Worm (Caenorhabditis elegans) whole organism, young adult: ENCODE measurements around the gene C35D10.8.

Source experiments
- B0019.2 ChIP-seq: fragments of 200-800 bp; sonication (Bioruptor generic); conservative IDR thresholded peaks from 2 replicates; pipeline ENCODE4 v1.3.6; 2022; ENCODE audit warnings: missing genetic modification reagents, missing genetic modification characterization, missing compliant biosample characterization
- B0035.1 ChIP-seq: sonication (generic microtip); optimal IDR thresholded peaks from 2 replicates; lab custom pipeline; 2016; ENCODE audit warnings: missing genetic modification characterization, mild to moderate bottlenecking, missing compliant biosample characterization, missing genotype, missing genetic modification reagents
- B0261.1 ChIP-seq: sonication (generic microtip); optimal IDR thresholded peaks from 2 replicates; lab custom pipeline; 2016; ENCODE audit warnings: mild to moderate bottlenecking, missing genetic modification characterization, moderate library complexity, missing compliant biosample characterization
- C06A6.2 ChIP-seq: fragments of 200-800 bp; sonication (Bioruptor generic); conservative IDR thresholded peaks from 2 replicates; pipeline ENCODE4 v1.3.6; 2022; ENCODE audit warnings: missing genetic modification characterization, missing compliant biosample characterization
- C17E4.6 ChIP-seq: fragments of 200-800 bp; sonication (Bioruptor generic); IDR thresholded peaks from 2 replicates; pipeline ENCODE4 v1.3.6; 2022; ENCODE audit warnings: missing genetic modification reagents, missing genetic modification characterization, missing compliant biosample characterization
- F57A8.1 ChIP-seq: fragments of 200-800 bp; sonication (Bioruptor generic); optimal IDR thresholded peaks from 2 replicates; lab custom pipeline; 2018; ENCODE audit warnings: mild to moderate bottlenecking, missing genetic modification characterization, moderate library complexity, missing compliant biosample characterization
- K11D2.4 ChIP-seq: fragments of 200-800 bp; sonication (Bioruptor generic); IDR thresholded peaks from 2 replicates; pipeline ENCODE4 v1.3.6; 2022; ENCODE audit warnings: missing genetic modification reagents, missing genetic modification characterization, missing compliant biosample characterization
- T26A5.8 ChIP-seq: sonication (generic microtip); optimal IDR thresholded peaks from 2 replicates; lab custom pipeline; 2016; ENCODE audit warnings: missing genetic modification characterization, missing compliant biosample characterization
- Y53F4B.3 ChIP-seq: fragments of 200-800 bp; sonication (Bioruptor generic); IDR thresholded peaks from 2 replicates; pipeline ENCODE4 v1.3.6; 2022; ENCODE audit warnings: missing genetic modification reagents, missing genetic modification characterization, missing compliant biosample characterization
- akir-1 ChIP-seq: fragments of 200-800 bp; sonication (Bioruptor generic); optimal IDR thresholded peaks from 2 replicates; lab custom pipeline; 2018; ENCODE audit warnings: mild to moderate bottlenecking, missing genetic modification characterization, moderate library complexity, missing compliant biosample characterization
- ama-1 ChIP-seq, 3 experiments: fragments of 150-350 bp in 1 of 3; sonication (generic microtip) in 2 of 3; optimal IDR thresholded peaks; 2 replicates each; lab custom pipeline; 2014 to 2018; ENCODE audit warnings: missing biosample characterization in 2 of 3, missing genetic modification characterization in 2 of 3, missing genetic modification reagents in 2 of 3
- aptf-3 ChIP-seq: fragments of 200-800 bp; sonication (Bioruptor generic); IDR thresholded peaks from 2 replicates; pipeline ENCODE4 v1.3.6; 2022; ENCODE audit warnings: missing genetic modification characterization, missing compliant biosample characterization
- athp-1 ChIP-seq: sonication (generic microtip); optimal IDR thresholded peaks from 2 replicates; lab custom pipeline; 2017; ENCODE audit warnings: mild to moderate bottlenecking, missing genetic modification characterization, missing compliant biosample characterization
- bed-1 ChIP-seq: fragments of 200-800 bp; sonication (Bioruptor generic); IDR thresholded peaks from 2 replicates; pipeline ENCODE4 v1.3.6; 2022; ENCODE audit warnings: missing genetic modification reagents, missing genetic modification characterization, missing compliant biosample characterization
- bed-2 ChIP-seq: fragments of 200-800 bp; sonication (Bioruptor generic); IDR thresholded peaks from 2 replicates; pipeline ENCODE4 v1.3.6; 2022; ENCODE audit warnings: missing genetic modification reagents, missing genetic modification characterization, missing compliant biosample characterization
- ceh-27 ChIP-seq: fragments of 200-800 bp; sonication (Bioruptor generic); optimal IDR thresholded peaks from 2 replicates; lab custom pipeline; 2018; ENCODE audit warnings: mild to moderate bottlenecking, missing genetic modification characterization, moderate library complexity, missing compliant biosample characterization
- ceh-40 ChIP-seq: fragments of 200-800 bp; sonication (Bioruptor generic); IDR thresholded peaks from 2 replicates; pipeline ENCODE4 v1.3.6; 2022; ENCODE audit warnings: missing genetic modification characterization, missing compliant biosample characterization
- ceh-91 ChIP-seq: fragments of 200-800 bp; sonication (Bioruptor generic); IDR thresholded peaks from 2 replicates; pipeline ENCODE4 v1.3.6; 2022; ENCODE audit warnings: missing genetic modification reagents, missing genetic modification characterization, missing compliant biosample characterization
- efl-1 ChIP-seq: fragments of 150-350 bp; optimal IDR thresholded peaks from 2 replicates; lab custom pipeline; 2014; ENCODE audit warnings: missing biosample characterization, missing genetic modification reagents, missing genetic modification characterization
- egl-44 ChIP-seq: fragments of 200-800 bp; sonication (Bioruptor generic); IDR thresholded peaks from 2 replicates; pipeline ENCODE4 v1.3.6; 2022; ENCODE audit warnings: missing genetic modification reagents, missing genetic modification characterization, missing compliant biosample characterization
- egrh-3 ChIP-seq: fragments of 200-800 bp; sonication (Bioruptor generic); IDR thresholded peaks from 2 replicates; pipeline ENCODE4 v1.3.6; 2022; ENCODE audit warnings: missing genetic modification reagents, missing genetic modification characterization, missing compliant biosample characterization
- gei-17 ChIP-seq: fragments of 200-800 bp; sonication (Bioruptor generic); optimal IDR thresholded peaks from 2 replicates; lab custom pipeline; 2018; ENCODE audit warnings: mild to moderate bottlenecking, missing genetic modification characterization, missing compliant biosample characterization
- hlh-12 ChIP-seq: sonication (generic microtip); optimal IDR thresholded peaks from 2 replicates; lab custom pipeline; 2016; ENCODE audit warnings: missing genetic modification characterization, missing compliant biosample characterization
- hlh-26 ChIP-seq: fragments of 200-800 bp; sonication (Bioruptor generic); conservative IDR thresholded peaks from 2 replicates; pipeline ENCODE4 v1.3.6; 2022; ENCODE audit warnings: missing genetic modification reagents, missing genetic modification characterization, missing compliant biosample characterization
- hmg-1.2 ChIP-seq: fragments of 200-800 bp; sonication (Bioruptor generic); IDR thresholded peaks from 2 replicates; pipeline ENCODE4 v1.3.6; 2022; ENCODE audit warnings: missing genetic modification reagents, missing genetic modification characterization, missing compliant biosample characterization
- hmg-20 ChIP-seq: fragments of 200-800 bp; sonication (Bioruptor generic); IDR thresholded peaks from 2 replicates; pipeline ENCODE4 v1.3.6; 2022; ENCODE audit warnings: missing genetic modification reagents, missing genetic modification characterization, missing compliant biosample characterization
- lin-26 ChIP-seq: fragments of 200-800 bp; sonication (Bioruptor generic); IDR thresholded peaks from 2 replicates; pipeline ENCODE4 v1.3.6; 2022; ENCODE audit warnings: missing genetic modification reagents, missing genetic modification characterization, missing compliant biosample characterization
- lin-54 ChIP-seq: fragments of 200-800 bp; sonication (Bioruptor generic); optimal IDR thresholded peaks from 2 replicates; lab custom pipeline; 2018; ENCODE audit warnings: mild to moderate bottlenecking, missing genetic modification characterization, missing compliant biosample characterization
- lir-1 ChIP-seq: fragments of 200-800 bp; sonication (Bioruptor generic); conservative IDR thresholded peaks from 2 replicates; pipeline ENCODE4 v1.3.6; 2022; ENCODE audit warnings: missing genetic modification reagents, missing genetic modification characterization, missing compliant biosample characterization
- madf-8 ChIP-seq: fragments of 200-800 bp; sonication (Bioruptor generic); conservative IDR thresholded peaks from 2 replicates; pipeline ENCODE4 v1.3.6; 2022; ENCODE audit warnings: missing genetic modification reagents, missing genetic modification characterization, missing compliant biosample characterization
- mxl-1 ChIP-seq: sonication (generic microtip); optimal IDR thresholded peaks from 2 replicates; lab custom pipeline; 2016; ENCODE audit warnings: missing genetic modification characterization, missing compliant biosample characterization
- nfya-1 ChIP-seq: sonication (generic microtip); optimal IDR thresholded peaks from 2 replicates; lab custom pipeline; 2017; ENCODE audit warnings: antibody characterized with exemption, missing compliant biosample characterization, missing genetic modification characterization, borderline replicate concordance; ENCODE audit not compliant: insufficient read depth
- nfya-2 ChIP-seq: fragments of 200-800 bp; sonication (Bioruptor generic); IDR thresholded peaks from 2 replicates; pipeline ENCODE4 v1.3.6; 2022; ENCODE audit warnings: missing genetic modification reagents, missing genetic modification characterization, missing compliant biosample characterization
- nfyb-1 ChIP-seq: fragments of 200-800 bp; sonication (Bioruptor generic); IDR thresholded peaks from 2 replicates; pipeline ENCODE4 v1.3.6; 2022; ENCODE audit warnings: missing genetic modification reagents, missing genetic modification characterization, missing compliant biosample characterization
- nhr-90 ChIP-seq: sonication (generic microtip); optimal IDR thresholded peaks from 2 replicates; lab custom pipeline; 2016; ENCODE audit warnings: missing genotype, mild to moderate bottlenecking, missing genetic modification characterization, missing compliant biosample characterization
- snpc-3.4 ChIP-seq: sonication (generic microtip); optimal IDR thresholded peaks from 2 replicates; lab custom pipeline; 2017; ENCODE audit warnings: missing genetic modification characterization, mild to moderate bottlenecking, missing compliant biosample characterization, antibody characterized with exemption, moderate library complexity, missing genotype, missing genetic modification reagents
- somi-1 ChIP-seq: fragments of 200-800 bp; sonication (Bioruptor generic); optimal IDR thresholded peaks from 2 replicates; lab custom pipeline; 2018; ENCODE audit warnings: mild to moderate bottlenecking, missing genetic modification characterization, missing compliant biosample characterization
- sptf-2 ChIP-seq: fragments of 200-800 bp; sonication (Bioruptor generic); optimal IDR thresholded peaks from 2 replicates; lab custom pipeline; 2018; ENCODE audit warnings: mild to moderate bottlenecking, missing genetic modification characterization, missing compliant biosample characterization
- tbp1 ChIP-seq: fragments of 200-800 bp; sonication (Bioruptor generic); optimal IDR thresholded peaks from 2 replicates; lab custom pipeline; 2018; ENCODE audit warnings: mild to moderate bottlenecking, missing genetic modification characterization, missing compliant biosample characterization
- tbx-9 ChIP-seq: sonication (generic microtip); optimal IDR thresholded peaks from 2 replicates; lab custom pipeline; 2016; ENCODE audit warnings: borderline replicate concordance, missing genetic modification characterization, inconsistent platforms, missing compliant biosample characterization
- tlf-1 ChIP-seq: fragments of 200-800 bp; sonication (Bioruptor generic); optimal IDR thresholded peaks from 2 replicates; lab custom pipeline; 2018; ENCODE audit warnings: mild to moderate bottlenecking, missing genetic modification characterization, missing compliant biosample characterization
- unc-62 ChIP-seq: fragments of 150-350 bp; optimal IDR thresholded peaks from 2 replicates; lab custom pipeline; 2014; ENCODE audit warnings: missing biosample characterization, missing genetic modification reagents, missing genetic modification characterization
- zim-3 ChIP-seq: sonication (generic microtip); optimal IDR thresholded peaks from 2 replicates; lab custom pipeline; 2017; ENCODE audit warnings: mild to moderate bottlenecking, missing genetic modification characterization, moderate library complexity, missing compliant biosample characterization
- ztf-26 ChIP-seq: sonication (generic microtip); optimal IDR thresholded peaks from 2 replicates; lab custom pipeline; 2017; ENCODE audit warnings: missing genetic modification characterization, missing compliant biosample characterization
- ztf-6 ChIP-seq: fragments of 200-800 bp; sonication (Bioruptor generic); IDR thresholded peaks from 2 replicates; pipeline ENCODE4 v1.3.6; 2022; ENCODE audit warnings: missing genetic modification reagents, missing genetic modification characterization, missing compliant biosample characterization

C35D10.8 gene

DNA sequence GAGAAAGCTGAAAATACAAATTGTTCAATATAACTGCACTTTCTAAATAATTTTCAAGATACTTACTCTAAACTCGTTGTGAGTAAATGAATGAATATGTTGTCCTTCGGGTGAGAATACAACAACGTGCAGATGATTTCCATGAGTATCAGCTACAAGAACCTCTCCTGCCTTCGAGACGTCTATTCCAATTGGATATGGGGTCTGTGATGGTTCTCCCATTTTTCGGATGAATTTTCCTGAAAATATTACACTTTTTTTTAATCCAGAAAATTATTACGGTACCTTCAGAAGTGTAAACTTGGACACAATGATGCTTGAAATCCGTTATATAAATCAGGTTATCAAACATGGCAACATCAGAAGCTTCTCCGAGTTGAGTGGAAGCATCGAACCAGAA lies 40.3 kb downstream of the C35D10.8 start:
- TF ChIP-seq ceh-91, result no peak
- TF ChIP-seq somi-1 (GFP tag; lab: Kevin White, UChicago), result no peak
- TF ChIP-seq hmg-1.2 (GFP tag; lab: Robert Waterston, UW), result no peak
- TF ChIP-seq madf-8 (GFP tag; lab: Robert Waterston, UW), result no peak
- no peak for TF ChIP-seq efl-1 (GFP tag; lab: Kevin White, UChicago)
- TF ChIP-seq B0019.2 (GFP tag; lab: Robert Waterston, UW), result no peak
- no peak for TF ChIP-seq nhr-90

DNA sequence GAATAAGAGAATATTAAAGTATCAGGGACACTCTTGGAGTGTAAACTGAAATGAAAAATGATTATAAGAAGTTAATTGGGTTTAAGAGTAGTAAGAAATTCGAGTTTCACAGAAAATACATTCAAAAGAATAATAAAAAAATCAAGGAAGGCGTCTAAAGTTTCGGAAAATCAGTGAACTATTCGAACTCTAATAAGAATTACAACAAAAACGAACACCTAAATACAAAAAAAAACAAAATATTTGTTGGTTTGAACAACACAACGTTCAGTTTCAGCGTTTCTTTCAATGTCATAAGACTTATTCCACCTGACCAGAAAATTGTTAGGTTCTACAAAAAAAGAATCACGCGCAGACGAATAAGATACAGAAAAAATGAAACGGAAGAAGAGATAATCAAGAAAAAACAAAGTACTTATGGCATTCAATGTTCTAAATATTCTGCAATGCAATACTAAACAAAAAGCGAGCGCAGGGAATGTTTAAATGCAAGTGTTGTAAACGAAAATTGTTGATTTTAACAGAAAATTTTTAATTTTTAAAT lies 44.1 kb downstream of the C35D10.8 start, which contains the start of gene nhl-2:
Gene nhl-2, minus strand, starts transcription at position 51 of the 544 bp plus-strand sequence.
- no peak for TF ChIP-seq T26A5.8 (tag; lab: Kevin White, UChicago)
- TF ChIP-seq ztf-26, result no peak
- no peak for TF ChIP-seq B0261.1 (tag; lab: Kevin White, UChicago)
- TF ChIP-seq Y53F4B.3 (GFP tag; lab: Robert Waterston, UW), result no peak
- no peak for TF ChIP-seq efl-1 (GFP tag; lab: Kevin White, UChicago)
- no peak for TF ChIP-seq ceh-40 (GFP tag; lab: Robert Waterston, UW)
- TF ChIP-seq athp-1 (tag; lab: Kevin White, UChicago), result no peak
- TF ChIP-seq unc-62, result no peak
- TF ChIP-seq F57A8.1 (GFP tag; lab: Kevin White, UChicago), result no peak
- no peak for TF ChIP-seq ztf-6 (GFP tag; lab: Robert Waterston, UW)
- TF ChIP-seq bed-2 (GFP tag; lab: Robert Waterston, UW), result no peak
- TF ChIP-seq snpc-3.4 (tag; lab: Kevin White, UChicago), result no peak
- no peak for TF ChIP-seq akir-1 (GFP tag; lab: Kevin White, UChicago)
- TF ChIP-seq ceh-27 (GFP tag; lab: Kevin White, UChicago), result no peak
- TF ChIP-seq aptf-3 (GFP tag; lab: Robert Waterston, UW), result no peak
- no peak for TF ChIP-seq tlf-1 (GFP tag; lab: Kevin White, UChicago)
- no peak for TF ChIP-seq hlh-12 (tag; lab: Kevin White, UChicago)
- TF ChIP-seq, all 124 proteins: peak for 0

DNA sequence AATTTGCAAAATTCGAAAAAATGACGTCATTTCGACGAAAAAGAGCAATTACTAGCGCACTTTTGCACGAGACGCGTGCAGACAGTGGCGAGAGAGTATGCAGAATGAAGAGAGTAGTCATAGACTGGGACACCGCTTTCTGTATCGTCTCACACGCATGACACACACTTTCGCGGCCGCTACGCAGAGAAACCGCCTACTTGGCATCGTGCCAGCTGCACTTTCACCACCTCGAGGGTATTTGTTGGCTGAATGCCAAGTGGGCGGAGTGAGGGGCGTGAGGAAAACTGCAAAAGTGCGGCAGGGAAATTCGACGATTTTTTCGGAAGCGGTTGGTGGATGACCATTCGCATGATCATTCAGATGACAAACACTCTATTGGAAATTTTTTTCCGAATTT lies 44.7 kb downstream of the C35D10.8 start:
- TF ChIP-seq K11D2.4 (GFP tag; lab: Robert Waterston, UW), result peak; percentile 98
- TF ChIP-seq tlf-1 (GFP tag; lab: Kevin White, UChicago), result peak; percentile 98
- TF ChIP-seq nfya-2 (GFP tag; lab: Robert Waterston, UW), result no peak
- TF ChIP-seq C06A6.2, result peak; percentile 100
- TF ChIP-seq T26A5.8 (tag; lab: Kevin White, UChicago), result no peak
- TF ChIP-seq lin-54 (GFP tag; lab: Kevin White, UChicago), result peak; percentile 96
- TF ChIP-seq C17E4.6 (GFP tag; lab: Robert Waterston, UW), result peak; percentile 87
- TF ChIP-seq ztf-6 (GFP tag; lab: Robert Waterston, UW), result peak; percentile 96
- no peak for TF ChIP-seq hlh-26 (GFP tag; lab: Robert Waterston, UW)
- TF ChIP-seq tbx-9, result no peak
- peak; percentile 64 for TF ChIP-seq zim-3
- peak; percentile 92 for TF ChIP-seq gei-17
- peak; percentile 70 for TF ChIP-seq egrh-3 (GFP tag; lab: Robert Waterston, UW)
- TF ChIP-seq hmg-20 (GFP tag; lab: Robert Waterston, UW), result peak; percentile 83; the same call in 1 of the 2 replicates
- no peak for TF ChIP-seq nfya-1 (tag; lab: Kevin White, UChicago)
- TF ChIP-seq sptf-2 (GFP tag; lab: Kevin White, UChicago), result peak; percentile 58
- TF ChIP-seq ama-1 (optimal IDR thresholded peaks at IDR 0.05; lab: Kevin White, UChicago), result no peak
- no peak for TF ChIP-seq ama-1 (GFP tag; optimal IDR thresholded peaks at IDR 0.05; lab: Kevin White, UChicago)
- TF ChIP-seq nfyb-1 (GFP tag; lab: Robert Waterston, UW), result peak; percentile 99
- TF ChIP-seq tbp1 (GFP tag; lab: Kevin White, UChicago), result peak; percentile 77
- TF ChIP-seq aptf-3 (GFP tag; lab: Robert Waterston, UW), result no peak
- peak; percentile 98 for TF ChIP-seq egl-44 (GFP tag; lab: Robert Waterston, UW)
- TF ChIP-seq lin-26 (GFP tag; lab: Robert Waterston, UW), result peak; percentile 92
- peak; percentile 58 for TF ChIP-seq mxl-1 (tag; lab: Kevin White, UChicago)
- peak; percentile 96 for TF ChIP-seq lir-1
- TF ChIP-seq bed-1 (GFP tag; lab: Robert Waterston, UW), result peak; percentile 86; the same call in 1 of the 2 replicates
- TF ChIP-seq B0035.1 (tag; lab: Kevin White, UChicago), result peak; percentile 93
